Fruit fly (Drosophila melanogaster) whole organism, prepupa: ENCODE measurements around the gene Inx3.

Experiments
- CG11762 ChIP-seq: fragments of 200-800 bp; sonication (Bioruptor generic); optimal IDR thresholded peaks from 3 replicates; lab custom pipeline; 2016; ENCODE audit warnings: missing biosample characterization, missing genetic modification characterization; ENCODE audit not compliant: insufficient read depth
- CG11902 ChIP-seq: fragments of 200-800 bp; sonication (Bioruptor generic); optimal IDR thresholded peaks from 3 replicates; lab custom pipeline; 2016; ENCODE audit warnings: missing biosample characterization, missing genetic modification characterization
- CG8632 ChIP-seq: fragments of 200-800 bp; sonication (Bioruptor generic); optimal IDR thresholded peaks from 3 replicates; lab custom pipeline; 2016; ENCODE audit warnings: missing biosample characterization, missing genetic modification characterization
- Ets96B ChIP-seq: fragments of 200-800 bp; optimal IDR thresholded peaks from 2 replicates; lab custom pipeline; 2019; ENCODE audit warnings: missing biosample characterization, mild to moderate bottlenecking, missing genetic modification characterization, moderate library complexity
- Lpt ChIP-seq: fragments of 200-800 bp; sonication (Bioruptor generic); optimal IDR thresholded peaks from 3 replicates; lab custom pipeline; 2016; ENCODE audit warnings: missing biosample characterization, missing genetic modification characterization
- vri ChIP-seq: fragments of 200-800 bp; sonication (Bioruptor generic); optimal IDR thresholded peaks from 3 replicates; lab custom pipeline; 2016; ENCODE audit warnings: missing biosample characterization, mild to moderate bottlenecking, missing genetic modification characterization

DNA sequence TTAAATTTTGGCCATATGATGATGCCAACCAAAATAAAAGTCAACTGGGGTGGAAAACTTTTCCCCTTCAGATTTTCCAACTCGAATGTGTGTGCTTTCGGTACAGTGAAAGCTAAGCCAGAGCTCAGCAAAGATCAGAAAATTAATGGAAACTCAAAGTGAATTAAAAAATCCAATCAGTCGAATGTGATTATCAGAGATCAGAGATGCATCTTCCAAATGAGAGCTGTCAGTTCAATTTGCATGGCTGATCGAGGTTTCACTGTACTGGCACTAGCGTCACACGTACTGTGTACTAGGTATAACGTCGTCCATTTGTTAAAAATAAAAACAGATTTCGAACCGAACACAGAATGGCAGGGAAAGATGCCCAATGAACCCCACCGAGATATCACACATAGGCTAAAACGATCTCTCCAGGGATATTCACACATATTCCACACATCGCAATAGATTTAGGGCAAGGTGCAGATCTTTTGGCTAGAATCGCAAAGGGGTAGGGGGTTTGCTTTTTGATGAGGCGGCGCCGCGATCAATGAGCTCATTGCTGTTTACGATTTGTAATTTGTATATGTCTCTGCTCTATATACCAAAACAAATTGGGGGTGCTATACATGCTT is 45.6 kb upstream of the Inx3 start:
- TF ChIP-seq Ets96B (tag; lab: Kevin White, UChicago) (no peak), CG8632 (GFP tag; lab: Kevin White, UChicago) (no peak), Lpt (peak; percentile 41), vri (GFP tag; lab: Kevin White, UChicago) (no peak), CG11902 (GFP tag; lab: Kevin White, UChicago) (no peak), CG11762 (GFP tag; lab: Kevin White, UChicago) (no peak)
